Worm (Caenorhabditis elegans) whole organism, L4 larva: ENCODE measurements around the gene amt-4.
A peak's percentile ranks its signal among the peaks of the same experiment; 100 is the strongest.

ENCODE experiments used
- F10B5.3 ChIP-seq: sonication (generic microtip); optimal IDR thresholded peaks from 2 replicates; lab custom pipeline; 2016; ENCODE audit warnings: mild to moderate bottlenecking, missing genetic modification characterization, missing compliant biosample characterization
- F26F4.8 ChIP-seq: fragments of 200-800 bp; sonication (Bioruptor generic); conservative IDR thresholded peaks from 2 replicates; pipeline ENCODE4 v1.3.6; 2022; ENCODE audit warnings: missing genetic modification characterization, missing compliant biosample characterization
- F37D6.2 ChIP-seq: sonication (generic microtip); optimal IDR thresholded peaks from 2 replicates; lab custom pipeline; 2016; ENCODE audit warnings: mild to moderate bottlenecking, missing genetic modification characterization, missing compliant biosample characterization
- F49E8.2 ChIP-seq: sonication (generic microtip); optimal IDR thresholded peaks from 2 replicates; lab custom pipeline; 2016; ENCODE audit warnings: missing compliant biosample characterization, mild to moderate bottlenecking, missing genetic modification characterization, borderline replicate concordance
- T26A8.4 ChIP-seq: fragments of 200-800 bp; sonication (Bioruptor generic); IDR thresholded peaks from 2 replicates; pipeline ENCODE4 v1.3.6; 2022; ENCODE audit warnings: missing genetic modification characterization, missing compliant biosample characterization
- Y5F2A.4 ChIP-seq: fragments of 200-800 bp; sonication (Bioruptor generic); optimal IDR thresholded peaks from 2 replicates; lab custom pipeline; 2018; ENCODE audit warnings: mild to moderate bottlenecking, missing genetic modification characterization, missing compliant biosample characterization
- Y75B8A.6 ChIP-seq: fragments of 200-800 bp; sonication (Bioruptor generic); IDR thresholded peaks from 2 replicates; pipeline ENCODE4 v1.3.6; 2022; ENCODE audit warnings: missing genetic modification reagents, missing genetic modification characterization, missing compliant biosample characterization
- ZK337.2 ChIP-seq: fragments of 200-800 bp; sonication (Bioruptor generic); IDR thresholded peaks from 2 replicates; pipeline ENCODE4 v1.3.6; 2022; ENCODE audit warnings: missing genetic modification reagents, missing genetic modification characterization, missing compliant biosample characterization
- aha-1 ChIP-seq: fragments of 150-350 bp; peaks from one replicate; lab custom pipeline; 2014; ENCODE audit warnings: missing biosample characterization, missing genetic modification characterization
- arid-1 ChIP-seq: fragments of 200-800 bp; sonication (Bioruptor generic); conservative IDR thresholded peaks from 2 replicates; pipeline ENCODE4 v1.3.6; 2022; ENCODE audit warnings: missing genetic modification reagents, missing genetic modification characterization, missing compliant biosample characterization
- attf-4 ChIP-seq: sonication (generic microtip); optimal IDR thresholded peaks from 3 replicates; lab custom pipeline; 2017; ENCODE audit warnings: missing biosample characterization, missing genetic modification characterization
- ceh-20 ChIP-seq: fragments of 200-800 bp; sonication (Bioruptor generic); IDR thresholded peaks from 2 replicates; pipeline ENCODE4 v1.3.6; 2022; ENCODE audit warnings: missing genetic modification reagents, missing genetic modification characterization, missing compliant biosample characterization
- ceh-28 ChIP-seq: fragments of 150-350 bp; optimal IDR thresholded peaks from 2 replicates; lab custom pipeline; 2014; ENCODE audit warnings: missing biosample characterization, missing genetic modification reagents, missing genetic modification characterization
- ceh-32 ChIP-seq: sonication (generic microtip); optimal IDR thresholded peaks from 2 replicates; lab custom pipeline; 2016; ENCODE audit warnings: mild to moderate bottlenecking, missing genetic modification characterization, missing compliant biosample characterization; ENCODE audit not compliant: poor library complexity
- ceh-44 ChIP-seq: fragments of 200-800 bp; sonication (Bioruptor generic); IDR thresholded peaks from 2 replicates; pipeline ENCODE4 v1.3.6; 2022; ENCODE audit warnings: missing genetic modification reagents, missing genetic modification characterization, missing compliant biosample characterization
- ceh-62 ChIP-seq: sonication (generic microtip); optimal IDR thresholded peaks from 2 replicates; lab custom pipeline; 2017; ENCODE audit warnings: missing biosample characterization, missing genetic modification characterization
- cey-2 ChIP-seq: sonication (generic microtip); optimal IDR thresholded peaks from 3 replicates; lab custom pipeline; 2017; ENCODE audit warnings: missing genetic modification characterization, mild to moderate bottlenecking, missing compliant biosample characterization, antibody characterized with exemption, borderline replicate concordance; ENCODE audit not compliant: insufficient read depth
- daf-16 ChIP-seq, 3 experiments: sonication (generic microtip); optimal IDR thresholded peaks; 2 replicates each; lab custom pipeline; 2016 to 2017; ENCODE audit warnings: missing genetic modification characterization in 3 of 3, missing genetic modification reagents in 3 of 3, mild to moderate bottlenecking in 2 of 3, missing compliant biosample characterization in 2 of 3, missing biosample characterization in 1 of 3, moderate library complexity in 1 of 3
- daf-19 ChIP-seq: fragments of 200-800 bp; sonication (Bioruptor generic); conservative IDR thresholded peaks from 2 replicates; pipeline ENCODE4 v1.3.6; 2022; ENCODE audit warnings: missing genetic modification characterization, missing compliant biosample characterization
- dmd-6 ChIP-seq: fragments of 200-800 bp; sonication (Bioruptor generic); IDR thresholded peaks from 2 replicates; pipeline ENCODE4 v1.3.6; 2022; ENCODE audit warnings: missing genetic modification reagents, missing genetic modification characterization, missing compliant biosample characterization
- dmd-8 ChIP-seq: fragments of 200-800 bp; sonication (Bioruptor generic); IDR thresholded peaks from 2 replicates; pipeline ENCODE4 v1.3.6; 2022; ENCODE audit warnings: missing genetic modification characterization, missing compliant biosample characterization
- dpl-1 ChIP-seq: fragments of 150-350 bp; optimal IDR thresholded peaks from 2 replicates; lab custom pipeline; 2014; ENCODE audit warnings: missing biosample characterization, missing genetic modification reagents, missing genetic modification characterization
- duxl-1 ChIP-seq: sonication (generic microtip); optimal IDR thresholded peaks from 2 replicates; lab custom pipeline; 2016; ENCODE audit warnings: mild to moderate bottlenecking, missing genetic modification characterization, moderate library complexity, missing compliant biosample characterization; ENCODE audit not compliant: poor library complexity
- jun-1 ChIP-seq: fragments of 150-350 bp; optimal IDR thresholded peaks from 2 replicates; lab custom pipeline; 2014; ENCODE audit warnings: missing biosample characterization, missing genetic modification reagents, missing genetic modification characterization
- lin-13 ChIP-seq: fragments of 150-350 bp; optimal IDR thresholded peaks from 2 replicates; lab custom pipeline; 2014; ENCODE audit warnings: missing biosample characterization, missing genetic modification reagents, missing genetic modification characterization
- lin-15B ChIP-seq: fragments of 150-350 bp; sonication (generic microtip); optimal IDR thresholded peaks from 3 replicates; lab custom pipeline; 2014; ENCODE audit warnings: missing biosample characterization, missing genetic modification characterization
- lir-3 ChIP-seq: sonication (generic microtip); optimal IDR thresholded peaks from 2 replicates; lab custom pipeline; 2016; ENCODE audit warnings: mild to moderate bottlenecking, missing genetic modification characterization, missing compliant biosample characterization
- madf-9 ChIP-seq: fragments of 200-800 bp; sonication (Bioruptor generic); conservative IDR thresholded peaks from 2 replicates; pipeline ENCODE4 v1.3.6; 2022; ENCODE audit warnings: missing genetic modification reagents, missing genetic modification characterization, missing compliant biosample characterization
- mdt-29 ChIP-seq: fragments of 200-800 bp; sonication (Bioruptor generic); IDR thresholded peaks from 2 replicates; pipeline ENCODE4 v1.3.6; 2022; ENCODE audit warnings: missing genetic modification reagents, missing genetic modification characterization, missing compliant biosample characterization
- mep-1 ChIP-seq: fragments of 150-350 bp; sonication (generic microtip); optimal IDR thresholded peaks from 3 replicates; lab custom pipeline; 2014; ENCODE audit warnings: missing biosample characterization, missing genetic modification characterization
- mxl-3 ChIP-seq: fragments of 200-800 bp; sonication (Bioruptor generic); optimal IDR thresholded peaks from 2 replicates; lab custom pipeline; 2018; ENCODE audit warnings: mild to moderate bottlenecking, missing genetic modification characterization, missing compliant biosample characterization
- nhr-10 ChIP-seq: fragments of 150-350 bp; optimal IDR thresholded peaks from 2 replicates; lab custom pipeline; 2014; ENCODE audit warnings: missing biosample characterization, missing genetic modification characterization
- nhr-11 ChIP-seq: fragments of 150-350 bp; optimal IDR thresholded peaks from 2 replicates; lab custom pipeline; 2014; ENCODE audit warnings: missing biosample characterization, missing genetic modification characterization
- nhr-111 ChIP-seq: fragments of 200-800 bp; sonication (Bioruptor generic); optimal IDR thresholded peaks from 2 replicates; lab custom pipeline; 2018; ENCODE audit warnings: mild to moderate bottlenecking, missing genetic modification characterization, missing compliant biosample characterization
- nhr-42 ChIP-seq: fragments of 200-800 bp; sonication (Bioruptor generic); IDR thresholded peaks from 2 replicates; pipeline ENCODE4 v1.3.6; 2022; ENCODE audit warnings: missing genetic modification characterization, missing compliant biosample characterization
- nhr-48 ChIP-seq: sonication (generic microtip); optimal IDR thresholded peaks from 2 replicates; lab custom pipeline; 2016; ENCODE audit warnings: mild to moderate bottlenecking, missing genetic modification characterization, missing compliant biosample characterization
- nhr-6 ChIP-seq: fragments of 150-350 bp; optimal IDR thresholded peaks from 2 replicates; lab custom pipeline; 2014; ENCODE audit warnings: missing biosample characterization, missing genetic modification characterization
- nhr-76 ChIP-seq: fragments of 150-350 bp; optimal IDR thresholded peaks from 2 replicates; lab custom pipeline; 2014; ENCODE audit warnings: missing biosample characterization, missing genetic modification characterization
- nhr-77 ChIP-seq: fragments of 150-350 bp; optimal IDR thresholded peaks from 2 replicates; lab custom pipeline; 2014; ENCODE audit warnings: missing biosample characterization, missing genetic modification characterization
- pha-4 ChIP-seq, 2 experiments: fragments of 150-350 bp in 1 of 2; fragments of 200-800 bp in 1 of 2; sonication (Bioruptor generic) in 1 of 2; IDR thresholded peaks in 1 of 2; optimal IDR thresholded peaks in 1 of 2; 2 replicates each; pipeline versions ENCODE4 v1.3.6 to Lab custom; 2014 to 2022; ENCODE audit warnings: missing genetic modification characterization in 2 of 2, missing genetic modification reagents in 2 of 2, missing biosample characterization in 1 of 2, missing compliant biosample characterization in 1 of 2
- php-3 ChIP-seq: fragments of 200-800 bp; sonication (Bioruptor generic); IDR thresholded peaks from 2 replicates; pipeline ENCODE4 v1.3.6; 2022; ENCODE audit warnings: missing genetic modification reagents, missing genetic modification characterization, missing compliant biosample characterization
- sdz-12 ChIP-seq: fragments of 200-800 bp; sonication (Bioruptor generic); optimal IDR thresholded peaks from 2 replicates; lab custom pipeline; 2018; ENCODE audit warnings: mild to moderate bottlenecking, missing genetic modification characterization, missing compliant biosample characterization
- set-16 ChIP-seq: fragments of 200-800 bp; sonication (Bioruptor generic); IDR thresholded peaks from 2 replicates; pipeline ENCODE4 v1.3.6; 2022; ENCODE audit warnings: missing genetic modification reagents, missing genetic modification characterization, missing compliant biosample characterization
- snpc-4 ChIP-seq: fragments of 150-350 bp; optimal IDR thresholded peaks from 2 replicates; lab custom pipeline; 2014; ENCODE audit warnings: missing biosample characterization, missing genetic modification characterization
- spr-3 ChIP-seq: fragments of 200-800 bp; sonication (Bioruptor generic); optimal IDR thresholded peaks from 2 replicates; lab custom pipeline; 2018; ENCODE audit warnings: mild to moderate bottlenecking, missing genetic modification characterization, missing compliant biosample characterization
- unc-62 ChIP-seq, 3 experiments: fragments of 150-350 bp in 1 of 3; sonication (generic microtip); optimal IDR thresholded peaks in 2 of 3; peaks in 1 of 3; 1 replicate in 1 of 3; 2 replicates in 2 of 3; lab custom pipeline; 2014 to 2017; ENCODE audit warnings: missing biosample characterization in 3 of 3, missing genetic modification characterization in 3 of 3, missing genetic modification reagents in 3 of 3, missing genotype in 1 of 3
- vab-7 ChIP-seq: fragments of 200-800 bp; sonication (Bioruptor generic); IDR thresholded peaks from 2 replicates; pipeline ENCODE4 v1.3.6; 2022; ENCODE audit warnings: missing genetic modification reagents, missing genetic modification characterization, missing compliant biosample characterization
- zfp-3 ChIP-seq: fragments of 200-800 bp; sonication (Bioruptor generic); conservative IDR thresholded peaks from 2 replicates; pipeline ENCODE4 v1.3.6; 2022; ENCODE audit warnings: missing genetic modification reagents, missing genetic modification characterization, missing compliant biosample characterization
- zip-11 ChIP-seq: fragments of 200-800 bp; sonication (Bioruptor generic); IDR thresholded peaks from 2 replicates; pipeline ENCODE4 v1.3.6; 2022; ENCODE audit warnings: missing genetic modification characterization, missing compliant biosample characterization
- zip-2 ChIP-seq: fragments of 150-350 bp; optimal IDR thresholded peaks from 2 replicates; lab custom pipeline; 2014; ENCODE audit warnings: missing biosample characterization, missing genetic modification characterization
- ztf-7 ChIP-seq: fragments of 150-350 bp; optimal IDR thresholded peaks from 2 replicates; lab custom pipeline; 2014; ENCODE audit warnings: missing biosample characterization, missing genetic modification characterization

The amt-4 gene

DNA sequence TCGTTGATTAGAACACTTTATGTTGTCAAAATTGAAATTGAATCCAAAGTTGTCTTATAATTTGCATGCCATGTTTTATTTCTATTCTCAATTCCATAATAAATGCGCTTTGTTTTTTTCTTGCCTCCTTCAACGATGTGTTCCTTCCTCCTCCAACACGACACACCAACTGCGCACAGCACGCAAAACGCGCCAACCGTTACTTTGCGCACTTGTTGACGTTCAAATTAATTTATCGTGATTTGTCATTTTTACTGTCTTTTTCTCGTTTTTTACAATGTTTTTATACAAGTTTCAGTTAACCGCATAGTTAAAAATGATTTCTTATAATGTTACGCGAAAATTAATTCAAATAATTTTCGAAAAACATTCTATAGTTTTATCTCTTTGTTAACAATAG is 22.8 kb downstream of the amt-4 start (continued):
- TF ChIP-seq nhr-111 (GFP tag; lab: Kevin White, UChicago) (no peak), nhr-77 (tag; lab: Kevin White, UChicago) (no peak), nhr-42 (GFP tag; lab: Robert Waterston, UW) (no peak), mep-1 (tag; lab: Kevin White, UChicago) (peak; percentile 77), daf-16 (GFP tag; optimal IDR thresholded peaks at IDR 0.05; lab: Kevin White, UChicago) (no peak), daf-16 (tag; optimal IDR thresholded peaks at IDR 0.05; lab: Kevin White, UChicago) (peak; percentile 18), duxl-1 (tag; lab: Kevin White, UChicago) (no peak), dpl-1 (peak; percentile 64), lin-15B (tag; lab: Kevin White, UChicago) (no peak), php-3 (GFP tag; lab: Robert Waterston, UW) (no peak), attf-4 (no peak), sdz-12 (no peak), lir-3 (no peak), F49E8.2 (tag; lab: Kevin White, UChicago) (no peak), ztf-7 (no peak), nhr-48 (tag; lab: Kevin White, UChicago) (no peak), ceh-20 (GFP tag; lab: Robert Waterston, UW) (no peak), T26A8.4 (GFP tag; lab: Robert Waterston, UW) (no peak), ZK337.2 (GFP tag; lab: Robert Waterston, UW) (no peak), ceh-62 (tag; lab: Kevin White, UChicago) (no peak), F10B5.3 (tag; lab: Kevin White, UChicago) (no peak), arid-1 (GFP tag; lab: Robert Waterston, UW) (no peak), Y75B8A.6 (GFP tag; lab: Robert Waterston, UW) (no peak), ceh-32 (tag; lab: Kevin White, UChicago) (no peak), ceh-28 (tag; lab: Kevin White, UChicago) (no peak), dmd-8 (no peak), set-16 (no peak), nhr-10 (tag; lab: Kevin White, UChicago) (no peak), dmd-6 (GFP tag; lab: Robert Waterston, UW) (peak; percentile 31; the same call in 1 of the 2 replicates), ceh-44 (GFP tag; lab: Robert Waterston, UW) (no peak), nhr-76 (no peak), nhr-6 (no peak), unc-62 (GFP tag; optimal IDR thresholded peaks at IDR 0.05 in 1 of 2; lab: Kevin White, UChicago) (no peak), unc-62 (tag; optimal IDR thresholded peaks at IDR 0.05; lab: Kevin White, UChicago) (no peak), Y5F2A.4 (no peak), lin-13 (peak; percentile 4), mxl-3 (GFP tag; lab: Kevin White, UChicago) (peak; percentile 54), aha-1 (peak; percentile 17), zip-2 (no peak), zfp-3 (GFP tag; lab: Robert Waterston, UW) (no peak), snpc-4 (no peak), daf-19 (no peak), pha-4 (GFP tag; IDR thresholded peaks at IDR 0.05; lab: Robert Waterston, UW) (no peak), pha-4 (tag; optimal IDR thresholded peaks at IDR 0.05; lab: Kevin White, UChicago) (no peak), cey-2 (no peak), spr-3 (GFP tag; lab: Kevin White, UChicago) (no peak), zip-11 (GFP tag; lab: Robert Waterston, UW) (no peak), nhr-11 (tag; lab: Kevin White, UChicago) (no peak), jun-1 (tag; lab: Kevin White, UChicago) (no peak), F37D6.2 (tag; lab: Kevin White, UChicago) (no peak), mdt-29 (GFP tag; lab: Robert Waterston, UW) (no peak), F26F4.8 (GFP tag; lab: Robert Waterston, UW) (no peak), vab-7 (GFP tag; lab: Robert Waterston, UW) (no peak), madf-9 (GFP tag; lab: Robert Waterston, UW) (no peak)
